Worm (Caenorhabditis elegans) whole organism, L4 larva: Measurements from ENCODE around the gene idpb-2.

Experiments
- D1046.2 ChIP-seq: fragments of 200-800 bp; sonication (Bioruptor generic); IDR thresholded peaks from 2 replicates; pipeline ENCODE4 v1.3.6; 2022; ENCODE audit warnings: missing genetic modification characterization, missing compliant biosample characterization
- T20F7.1 ChIP-seq: fragments of 200-800 bp; sonication (Bioruptor generic); optimal IDR thresholded peaks from 2 replicates; lab custom pipeline; 2018; ENCODE audit warnings: mild to moderate bottlenecking, missing genetic modification characterization, missing compliant biosample characterization
- T26A8.4 ChIP-seq: fragments of 200-800 bp; sonication (Bioruptor generic); IDR thresholded peaks from 2 replicates; pipeline ENCODE4 v1.3.6; 2022; ENCODE audit warnings: missing genetic modification characterization, missing compliant biosample characterization
- Y48G9A.11 ChIP-seq: fragments of 200-800 bp; sonication (Bioruptor generic); IDR thresholded peaks from 2 replicates; pipeline ENCODE4 v1.3.6; 2022; ENCODE audit warnings: missing genetic modification reagents, missing genetic modification characterization, missing compliant biosample characterization
- aha-1 ChIP-seq: fragments of 150-350 bp; peaks from one replicate; lab custom pipeline; 2014; ENCODE audit warnings: missing biosample characterization, missing genetic modification characterization
- ceh-20 ChIP-seq: fragments of 200-800 bp; sonication (Bioruptor generic); IDR thresholded peaks from 2 replicates; pipeline ENCODE4 v1.3.6; 2022; ENCODE audit warnings: missing genetic modification reagents, missing genetic modification characterization, missing compliant biosample characterization
- ceh-28 ChIP-seq: fragments of 150-350 bp; optimal IDR thresholded peaks from 2 replicates; lab custom pipeline; 2014; ENCODE audit warnings: missing biosample characterization, missing genetic modification reagents, missing genetic modification characterization
- cey-2 ChIP-seq: sonication (generic microtip); optimal IDR thresholded peaks from 3 replicates; lab custom pipeline; 2017; ENCODE audit warnings: missing genetic modification characterization, mild to moderate bottlenecking, missing compliant biosample characterization, antibody characterized with exemption, borderline replicate concordance; ENCODE audit not compliant: insufficient read depth
- daf-16 ChIP-seq, 3 experiments: sonication (generic microtip); optimal IDR thresholded peaks; 2 replicates each; lab custom pipeline; 2016 to 2017; ENCODE audit warnings: missing genetic modification characterization in 3 of 3, missing genetic modification reagents in 3 of 3, mild to moderate bottlenecking in 2 of 3, missing compliant biosample characterization in 2 of 3, missing biosample characterization in 1 of 3, moderate library complexity in 1 of 3
- dmd-6 ChIP-seq: fragments of 200-800 bp; sonication (Bioruptor generic); IDR thresholded peaks from 2 replicates; pipeline ENCODE4 v1.3.6; 2022; ENCODE audit warnings: missing genetic modification reagents, missing genetic modification characterization, missing compliant biosample characterization
- duxl-1 ChIP-seq: sonication (generic microtip); optimal IDR thresholded peaks from 2 replicates; lab custom pipeline; 2016; ENCODE audit warnings: mild to moderate bottlenecking, missing genetic modification characterization, moderate library complexity, missing compliant biosample characterization; ENCODE audit not compliant: poor library complexity
- dve-1 ChIP-seq: sonication (generic microtip); optimal IDR thresholded peaks from 2 replicates; lab custom pipeline; 2017; ENCODE audit warnings: antibody characterized with exemption, mild to moderate bottlenecking, missing genetic modification characterization, missing compliant biosample characterization; ENCODE audit not compliant: insufficient read depth
- fos-1 ChIP-seq: fragments of 150-350 bp; optimal IDR thresholded peaks from 2 replicates; lab custom pipeline; 2014; ENCODE audit warnings: missing biosample characterization, missing genetic modification characterization
- hif-1 ChIP-seq, 2 experiments: sonication (generic microtip); optimal IDR thresholded peaks; 2 replicates each; lab custom pipeline; 2016 to 2017; ENCODE audit warnings: missing compliant biosample characterization in 2 of 2, missing genetic modification characterization in 2 of 2, missing genetic modification reagents in 2 of 2, missing genotype in 2 of 2, mild to moderate bottlenecking in 1 of 2
- hlh-11 ChIP-seq: fragments of 200-800 bp; sonication (Bioruptor generic); optimal IDR thresholded peaks from 2 replicates; lab custom pipeline; 2018; ENCODE audit warnings: mild to moderate bottlenecking, missing genetic modification characterization, missing compliant biosample characterization
- hlh-30 ChIP-seq: sonication (generic microtip); optimal IDR thresholded peaks from 2 replicates; lab custom pipeline; 2017; ENCODE audit warnings: antibody characterized with exemption, mild to moderate bottlenecking, missing genetic modification characterization, missing compliant biosample characterization; ENCODE audit not compliant: insufficient read depth
- hmg-1.1 ChIP-seq: fragments of 200-800 bp; sonication (Bioruptor generic); IDR thresholded peaks from 2 replicates; pipeline ENCODE4 v1.3.6; 2022; ENCODE audit warnings: missing genetic modification reagents, missing genetic modification characterization, missing compliant biosample characterization
- jun-1 ChIP-seq: fragments of 150-350 bp; optimal IDR thresholded peaks from 2 replicates; lab custom pipeline; 2014; ENCODE audit warnings: missing biosample characterization, missing genetic modification reagents, missing genetic modification characterization
- lin-1 ChIP-seq: fragments of 200-800 bp; sonication (Bioruptor generic); IDR thresholded peaks from 2 replicates; pipeline ENCODE4 v1.3.6; 2022; ENCODE audit warnings: missing genetic modification reagents, missing genetic modification characterization, missing compliant biosample characterization
- lin-15B ChIP-seq: fragments of 150-350 bp; sonication (generic microtip); optimal IDR thresholded peaks from 3 replicates; lab custom pipeline; 2014; ENCODE audit warnings: missing biosample characterization, missing genetic modification characterization
- lin-29 ChIP-seq: fragments of 200-800 bp; sonication (Bioruptor generic); IDR thresholded peaks from 2 replicates; pipeline ENCODE4 v1.3.6; 2022; ENCODE audit warnings: missing genetic modification reagents, missing genetic modification characterization, missing compliant biosample characterization
- lin-39 ChIP-seq: fragments of 150-350 bp; optimal IDR thresholded peaks from 2 replicates; lab custom pipeline; 2014; ENCODE audit warnings: missing biosample characterization, missing genetic modification reagents, missing genetic modification characterization
- lir-3 ChIP-seq: sonication (generic microtip); optimal IDR thresholded peaks from 2 replicates; lab custom pipeline; 2016; ENCODE audit warnings: mild to moderate bottlenecking, missing genetic modification characterization, missing compliant biosample characterization
- lsy-2 ChIP-seq, 2 experiments: fragments of 150-350 bp in 1 of 2; sonication (generic microtip) in 1 of 2; optimal IDR thresholded peaks; 2 replicates each; lab custom pipeline; 2014 to 2017; ENCODE audit warnings: missing biosample characterization in 2 of 2, missing genetic modification characterization in 2 of 2
- mdl-1 ChIP-seq, 2 experiments: fragments of 150-350 bp in 1 of 2; sonication (generic microtip) in 1 of 2; optimal IDR thresholded peaks; 2 replicates each; lab custom pipeline; 2014 to 2017; ENCODE audit warnings: missing biosample characterization in 2 of 2, missing genetic modification characterization in 2 of 2
- mep-1 ChIP-seq: fragments of 150-350 bp; sonication (generic microtip); optimal IDR thresholded peaks from 3 replicates; lab custom pipeline; 2014; ENCODE audit warnings: missing biosample characterization, missing genetic modification characterization
- mxl-3 ChIP-seq: fragments of 200-800 bp; sonication (Bioruptor generic); optimal IDR thresholded peaks from 2 replicates; lab custom pipeline; 2018; ENCODE audit warnings: mild to moderate bottlenecking, missing genetic modification characterization, missing compliant biosample characterization
- nhr-10 ChIP-seq: fragments of 150-350 bp; optimal IDR thresholded peaks from 2 replicates; lab custom pipeline; 2014; ENCODE audit warnings: missing biosample characterization, missing genetic modification characterization
- nhr-25 ChIP-seq: sonication (generic microtip); optimal IDR thresholded peaks from 2 replicates; lab custom pipeline; 2017; ENCODE audit warnings: missing genetic modification characterization, mild to moderate bottlenecking, missing compliant biosample characterization, antibody characterized with exemption, moderate library complexity, borderline replicate concordance; ENCODE audit not compliant: insufficient read depth
- nhr-28 ChIP-seq: fragments of 150-350 bp; optimal IDR thresholded peaks from 2 replicates; lab custom pipeline; 2014; ENCODE audit warnings: missing biosample characterization, missing genetic modification characterization
- nhr-48 ChIP-seq: sonication (generic microtip); optimal IDR thresholded peaks from 2 replicates; lab custom pipeline; 2016; ENCODE audit warnings: mild to moderate bottlenecking, missing genetic modification characterization, missing compliant biosample characterization
- nhr-76 ChIP-seq: fragments of 150-350 bp; optimal IDR thresholded peaks from 2 replicates; lab custom pipeline; 2014; ENCODE audit warnings: missing biosample characterization, missing genetic modification characterization
- php-3 ChIP-seq: fragments of 200-800 bp; sonication (Bioruptor generic); IDR thresholded peaks from 2 replicates; pipeline ENCODE4 v1.3.6; 2022; ENCODE audit warnings: missing genetic modification reagents, missing genetic modification characterization, missing compliant biosample characterization
- pqm-1 ChIP-seq: sonication (generic microtip); optimal IDR thresholded peaks from 2 replicates; lab custom pipeline; 2017; ENCODE audit warnings: missing biosample characterization, missing genetic modification characterization
- sdz-12 ChIP-seq: fragments of 200-800 bp; sonication (Bioruptor generic); optimal IDR thresholded peaks from 2 replicates; lab custom pipeline; 2018; ENCODE audit warnings: mild to moderate bottlenecking, missing genetic modification characterization, missing compliant biosample characterization
- skn-1 ChIP-seq: fragments of 150-350 bp; optimal IDR thresholded peaks from 2 replicates; lab custom pipeline; 2014; ENCODE audit warnings: missing biosample characterization, missing genetic modification characterization
- snpc-1.2 ChIP-seq: fragments of 200-800 bp; sonication (Bioruptor generic); IDR thresholded peaks from 2 replicates; pipeline ENCODE4 v1.3.6; 2022; ENCODE audit warnings: missing genetic modification reagents, missing genetic modification characterization, missing compliant biosample characterization
- snpc-4 ChIP-seq: fragments of 150-350 bp; optimal IDR thresholded peaks from 2 replicates; lab custom pipeline; 2014; ENCODE audit warnings: missing biosample characterization, missing genetic modification characterization
- unc-62 ChIP-seq, 3 experiments: fragments of 150-350 bp in 1 of 3; sonication (generic microtip); optimal IDR thresholded peaks in 2 of 3; peaks in 1 of 3; 1 replicate in 1 of 3; 2 replicates in 2 of 3; lab custom pipeline; 2014 to 2017; ENCODE audit warnings: missing biosample characterization in 3 of 3, missing genetic modification characterization in 3 of 3, missing genetic modification reagents in 3 of 3, missing genotype in 1 of 3
- zfp-2 ChIP-seq: sonication (generic microtip); optimal IDR thresholded peaks from 2 replicates; lab custom pipeline; 2016; ENCODE audit warnings: mild to moderate bottlenecking, missing genetic modification characterization, missing compliant biosample characterization

The idpb-2 gene

ce11 chrII:5020513-5021081 is 48.8 kb downstream of the idpb-2 start (continued):
- TF ChIP-seq dve-1 (tag; lab: Kevin White, UChicago) (peak; percentile 8), zfp-2 (tag; lab: Kevin White, UChicago) (no peak), mxl-3 (GFP tag; lab: Kevin White, UChicago) (no peak), hif-1 (tag; optimal IDR thresholded peaks at IDR 0.05; lab: Kevin White, UChicago) (no peak), hlh-30 (tag; lab: Kevin White, UChicago) (peak; percentile 81), lin-39 (tag; lab: Kevin White, UChicago) (no peak), hlh-11 (tag; lab: Kevin White, UChicago) (peak; percentile 36), aha-1 (tag; lab: Kevin White, UChicago) (peak; percentile 14), nhr-25 (tag; lab: Kevin White, UChicago) (no peak), T26A8.4 (no peak), lir-3 (tag; lab: Kevin White, UChicago) (no peak), lin-1 (no peak), skn-1 (tag; lab: Kevin White, UChicago) (no peak), sdz-12 (no peak), daf-16 (GFP tag; optimal IDR thresholded peaks at IDR 0.05; lab: Kevin White, UChicago) (no peak), daf-16 (tag; optimal IDR thresholded peaks at IDR 0.05; lab: Kevin White, UChicago) (peak; percentile 61), unc-62 (GFP tag; optimal IDR thresholded peaks at IDR 0.05 in 1 of 2; lab: Kevin White, UChicago) (no peak), unc-62 (tag; optimal IDR thresholded peaks at IDR 0.05; lab: Kevin White, UChicago) (no peak), lin-15B (tag; lab: Kevin White, UChicago) (no peak), Y48G9A.11 (GFP tag; lab: Robert Waterston, UW) (no peak), ceh-28 (tag; lab: Kevin White, UChicago) (no peak)
- TF ChIP-seq, all 104 proteins: peak for 7

- TF ChIP-seq pqm-1 (peak; percentile 44), snpc-4 (tag; lab: Kevin White, UChicago) (no peak), nhr-76 (tag; lab: Kevin White, UChicago) (peak; percentile 4), unc-62 (GFP tag; optimal IDR thresholded peaks at IDR 0.05 in 1 of 2; lab: Kevin White, UChicago) (peak in 1 of 2 experiments; percentile 88), unc-62 (tag; optimal IDR thresholded peaks at IDR 0.05; lab: Kevin White, UChicago) (no peak), fos-1 (tag; lab: Kevin White, UChicago) (no peak), hmg-1.1 (no peak), snpc-1.2 (GFP tag; lab: Robert Waterston, UW) (no peak), duxl-1 (tag; lab: Kevin White, UChicago) (no peak), nhr-48 (tag; lab: Kevin White, UChicago) (peak; percentile 25), mdl-1 (tag; optimal IDR thresholded peaks at IDR 0.05; lab: Kevin White, UChicago) (peak in 1 of 2 experiments; percentile 42), cey-2 (peak; percentile 32), lin-39 (tag; lab: Kevin White, UChicago) (no peak), dmd-6 (GFP tag; lab: Robert Waterston, UW) (peak; percentile 81), nhr-28 (tag; lab: Kevin White, UChicago) (peak; percentile 83), D1046.2 (no peak), hlh-30 (tag; lab: Kevin White, UChicago) (peak; percentile 62), nhr-25 (tag; lab: Kevin White, UChicago) (peak; percentile 17), mep-1 (peak; percentile 42), mxl-3 (GFP tag; lab: Kevin White, UChicago) (peak; percentile 9), php-3 (peak; percentile 82), nhr-10 (tag; lab: Kevin White, UChicago) (peak; percentile 60), hlh-11 (tag; lab: Kevin White, UChicago) (peak; percentile 82), lsy-2 (tag; optimal IDR thresholded peaks at IDR 0.05; lab: Kevin White, UChicago) (peak in 1 of 2 experiments; percentile 25), lin-29 (GFP tag; lab: Robert Waterston, UW) (no peak), lin-1 (peak; percentile 54; the same call in 1 of the 2 replicates), ceh-20 (no peak), T20F7.1 (GFP tag; lab: Kevin White, UChicago) (peak; percentile 65), dve-1 (tag; lab: Kevin White, UChicago) (peak; percentile 83), daf-16 (GFP tag; optimal IDR thresholded peaks at IDR 0.05; lab: Kevin White, UChicago) (no peak), daf-16 (tag; optimal IDR thresholded peaks at IDR 0.05; lab: Kevin White, UChicago) (peak; percentile 53), jun-1 (no peak)
These were observed 49.9 kb downstream of the idpb-2 start for ce11 chrII:5019389-5020108.
